Worm (Caenorhabditis elegans) whole organism, L3 larva: Measurements from ENCODE around the gene C05D11.8.
A peak's percentile ranks its signal among the peaks of the same experiment; 100 is the strongest.

Experiments used
- R02D3.7 ChIP-seq: fragments of 150-350 bp; optimal IDR thresholded peaks from 2 replicates; lab custom pipeline; 2014; ENCODE audit warnings: missing biosample characterization, missing genetic modification characterization
- ZK546.5 ChIP-seq: sonication (generic microtip); optimal IDR thresholded peaks from 2 replicates; lab custom pipeline; 2017; ENCODE audit warnings: missing biosample characterization, missing genetic modification characterization
- ama-1 ChIP-seq: fragments of 150-350 bp; optimal IDR thresholded peaks from 2 replicates; lab custom pipeline; 2018
- ceh-16 ChIP-seq: sonication (generic microtip); optimal IDR thresholded peaks from 2 replicates; lab custom pipeline; 2017; ENCODE audit warnings: missing biosample characterization, missing genetic modification characterization
- ceh-28 ChIP-seq: fragments of 150-350 bp; optimal IDR thresholded peaks from 2 replicates; lab custom pipeline; 2014; ENCODE audit warnings: missing biosample characterization, missing genetic modification reagents, missing genetic modification characterization
- ceh-9 ChIP-seq: sonication (generic microtip); optimal IDR thresholded peaks from 2 replicates; lab custom pipeline; 2018; ENCODE audit warnings: missing biosample characterization, missing genetic modification characterization
- daf-12 ChIP-seq: fragments of 150-350 bp; optimal IDR thresholded peaks from 2 replicates; lab custom pipeline; 2014; ENCODE audit warnings: missing biosample characterization, missing genetic modification reagents, missing genetic modification characterization
- egl-5 ChIP-seq: fragments of 150-350 bp; optimal IDR thresholded peaks from 2 replicates; lab custom pipeline; 2017; ENCODE audit warnings: missing biosample characterization, missing genetic modification reagents, missing genetic modification characterization, inconsistent platforms
- elt-1 ChIP-seq: fragments of 150-350 bp; optimal IDR thresholded peaks from 2 replicates; lab custom pipeline; 2014; ENCODE audit warnings: missing biosample characterization, missing genetic modification characterization
- elt-2 ChIP-seq: sonication (generic microtip); optimal IDR thresholded peaks from 2 replicates; lab custom pipeline; 2016; ENCODE audit warnings: missing genetic modification reagents, mild to moderate bottlenecking, missing genetic modification characterization, missing compliant biosample characterization
- elt-3 ChIP-seq, 3 experiments: fragments of 150-350 bp in 1 of 3; sonication (generic microtip) in 2 of 3; optimal IDR thresholded peaks; 2 replicates in 2 of 3; 4 replicates in 1 of 3; lab custom pipeline; 2014 to 2017; ENCODE audit warnings: missing biosample characterization in 3 of 3, missing genetic modification characterization in 3 of 3
- fkh-10 ChIP-seq: sonication (generic microtip); optimal IDR thresholded peaks from 2 replicates; lab custom pipeline; 2017; ENCODE audit warnings: missing biosample characterization, missing genetic modification reagents, missing genetic modification characterization
- fos-1 ChIP-seq: fragments of 150-350 bp; optimal IDR thresholded peaks from 2 replicates; lab custom pipeline; 2014; ENCODE audit warnings: missing biosample characterization, missing genetic modification characterization
- hmg-11 ChIP-seq: sonication (generic microtip); optimal IDR thresholded peaks from 2 replicates; lab custom pipeline; 2016; ENCODE audit warnings: missing genetic modification characterization, missing compliant biosample characterization
- lin-15B ChIP-seq: fragments of 150-350 bp; optimal IDR thresholded peaks from 2 replicates; lab custom pipeline; 2014; ENCODE audit warnings: missing biosample characterization, missing genetic modification characterization
- lin-39 ChIP-seq: fragments of 150-350 bp; optimal IDR thresholded peaks from 2 replicates; lab custom pipeline; 2018; ENCODE audit warnings: missing biosample characterization, missing genetic modification reagents, missing genetic modification characterization
- mdl-1 ChIP-seq: fragments of 150-350 bp; optimal IDR thresholded peaks from 2 replicates; lab custom pipeline; 2014; ENCODE audit warnings: missing biosample characterization, missing genetic modification characterization
- nfya-1 ChIP-seq: sonication (generic microtip); optimal IDR thresholded peaks from 2 replicates; lab custom pipeline; 2017; ENCODE audit warnings: missing genetic modification characterization, mild to moderate bottlenecking, missing compliant biosample characterization, antibody characterized with exemption, moderate library complexity; ENCODE audit not compliant: insufficient read depth
- nhr-11 ChIP-seq: fragments of 150-350 bp; optimal IDR thresholded peaks from 2 replicates; lab custom pipeline; 2014; ENCODE audit warnings: missing biosample characterization, missing genetic modification characterization
- nhr-23 ChIP-seq: fragments of 150-350 bp; optimal IDR thresholded peaks from 2 replicates; lab custom pipeline; 2014; ENCODE audit warnings: missing biosample characterization, missing genetic modification reagents, missing genetic modification characterization
- nhr-237 ChIP-seq: fragments of 150-350 bp; optimal IDR thresholded peaks from 2 replicates; lab custom pipeline; 2014; ENCODE audit warnings: missing biosample characterization, missing genetic modification characterization
- nhr-25 ChIP-seq: sonication (generic microtip); optimal IDR thresholded peaks from 2 replicates; lab custom pipeline; 2017; ENCODE audit warnings: missing biosample characterization, missing genetic modification characterization
- nhr-43 ChIP-seq: sonication (generic microtip); optimal IDR thresholded peaks from 2 replicates; lab custom pipeline; 2016; ENCODE audit warnings: mild to moderate bottlenecking, missing genetic modification characterization, missing compliant biosample characterization; ENCODE audit not compliant: poor library complexity, severe bottlenecking
- nhr-67 ChIP-seq: fragments of 150-350 bp; optimal IDR thresholded peaks from 2 replicates; lab custom pipeline; 2014; ENCODE audit warnings: missing biosample characterization, missing genetic modification characterization
- nhr-76 ChIP-seq: fragments of 150-350 bp; sonication (generic microtip); optimal IDR thresholded peaks from 5 replicates; lab custom pipeline; 2014; ENCODE audit warnings: missing biosample characterization, missing genetic modification characterization
- nhr-77 ChIP-seq: fragments of 150-350 bp; optimal IDR thresholded peaks from 2 replicates; lab custom pipeline; 2014; ENCODE audit warnings: missing biosample characterization, missing genetic modification characterization
- pqm-1 ChIP-seq: fragments of 150-350 bp; optimal IDR thresholded peaks from 2 replicates; lab custom pipeline; 2017; ENCODE audit warnings: missing biosample characterization, missing genetic modification characterization, inconsistent platforms
- sea-2 ChIP-seq: fragments of 150-350 bp; sonication (generic microtip); optimal IDR thresholded peaks from 4 replicates; lab custom pipeline; 2014; ENCODE audit warnings: missing biosample characterization, missing genetic modification reagents, missing genetic modification characterization
- skn-1 ChIP-seq: fragments of 150-350 bp; optimal IDR thresholded peaks from 2 replicates; lab custom pipeline; 2014; ENCODE audit warnings: missing biosample characterization, missing genetic modification characterization
- snpc-4 ChIP-seq: fragments of 150-350 bp; optimal IDR thresholded peaks from 2 replicates; lab custom pipeline; 2014; ENCODE audit warnings: missing biosample characterization, missing genetic modification characterization
- tbx-2 ChIP-seq: sonication (generic microtip); optimal IDR thresholded peaks from 2 replicates; lab custom pipeline; 2016; ENCODE audit warnings: mild to moderate bottlenecking, missing genetic modification characterization, missing compliant biosample characterization
- unc-39 ChIP-seq: sonication (generic microtip); optimal IDR thresholded peaks from 4 replicates; lab custom pipeline; 2017; ENCODE audit warnings: missing biosample characterization, missing genetic modification characterization
- unc-62 ChIP-seq: fragments of 150-350 bp; sonication (generic microtip); optimal IDR thresholded peaks from 4 replicates; lab custom pipeline; 2014; ENCODE audit warnings: missing biosample characterization, missing genetic modification reagents, missing genetic modification characterization
- zag-1 ChIP-seq: fragments of 150-350 bp; optimal IDR thresholded peaks from 2 replicates; lab custom pipeline; 2014; ENCODE audit warnings: missing biosample characterization, missing genetic modification characterization
- ztf-11 ChIP-seq: fragments of 150-350 bp; optimal IDR thresholded peaks from 2 replicates; lab custom pipeline; 2014; ENCODE audit warnings: missing biosample characterization, missing genetic modification characterization
- ztf-4 ChIP-seq: fragments of 150-350 bp; optimal IDR thresholded peaks from 2 replicates; lab custom pipeline; 2014; ENCODE audit warnings: missing biosample characterization, missing genetic modification characterization

The C05D11.8 gene

ce11 chrIII:6411914-6412313 is 15.2 kb downstream of the C05D11.8 start, which contains the start of gene C05D11.5:
Gene C05D11.5 (minus strand): TSS chrIII:6412014.
- TF ChIP-seq nhr-23 (no peak), skn-1 (tag; lab: Kevin White, UChicago) (no peak), nhr-43 (tag; lab: Kevin White, UChicago) (no peak), egl-5 (tag; lab: Kevin White, UChicago) (no peak), ama-1 (no peak), hmg-11 (tag; lab: Kevin White, UChicago) (no peak), R02D3.7 (tag; lab: Kevin White, UChicago) (no peak), nhr-77 (tag; lab: Kevin White, UChicago) (no peak), ztf-11 (no peak), snpc-4 (tag; lab: Kevin White, UChicago) (no peak), elt-1 (no peak), mdl-1 (no peak), nhr-67 (tag; lab: Kevin White, UChicago) (no peak), ceh-9 (tag; lab: Kevin White, UChicago) (no peak), ceh-28 (tag; lab: Kevin White, UChicago) (no peak)

- TF ChIP-seq tbx-2 (tag; lab: Kevin White, UChicago) (no peak), mdl-1 (no peak), unc-39 (tag; lab: Kevin White, UChicago) (no peak), daf-12 (tag; lab: Kevin White, UChicago) (no peak), lin-15B (tag; lab: Kevin White, UChicago) (peak; percentile 2), ceh-16 (no peak), ZK546.5 (tag; lab: Kevin White, UChicago) (no peak), elt-3 (tag; optimal IDR thresholded peaks at IDR 0.05; lab: Kevin White, UChicago) (no peak), elt-2 (tag; lab: Kevin White, UChicago) (peak; percentile 26), pqm-1 (tag; lab: Kevin White, UChicago) (peak; percentile 69), R02D3.7 (tag; lab: Kevin White, UChicago) (peak; percentile 12), hmg-11 (tag; lab: Kevin White, UChicago) (no peak), nhr-25 (peak; percentile 3), nhr-76 (tag; lab: Kevin White, UChicago) (no peak)
Measured at ce11 chrIII:6411430-6411829, 15.7 kb downstream of the C05D11.8 start.

ce11 chrIII:6406829-6407228 is 20.3 kb downstream of the C05D11.8 start, which contains the start of gene let-756:
Gene let-756 (plus strand): TSS chrIII:6407129.
- TF ChIP-seq mdl-1 (no peak), fos-1 (no peak), ztf-4 (no peak), ztf-11 (no peak), zag-1 (no peak), R02D3.7 (tag; lab: Kevin White, UChicago) (no peak), nhr-25 (no peak), sea-2 (GFP tag; lab: Kevin White, UChicago) (no peak), ceh-28 (tag; lab: Kevin White, UChicago) (no peak), nhr-23 (no peak), ceh-9 (tag; lab: Kevin White, UChicago) (no peak), nhr-67 (tag; lab: Kevin White, UChicago) (no peak), unc-62 (no peak)

- no peak for TF ChIP-seq nhr-237
- peak; percentile 78 for TF ChIP-seq nhr-11
- TF ChIP-seq lin-39 (tag; lab: Kevin White, UChicago) = peak; percentile 31
- peak; percentile 37 for TF ChIP-seq nfya-1 (tag; lab: Kevin White, UChicago)
Measured at ce11 chrIII:6405121-6405520, 22.0 kb downstream of the C05D11.8 start.

ce11 chrIII:6402810-6403209 is 24.3 kb downstream of the C05D11.8 start:
- TF ChIP-seq ztf-11 (no peak), fkh-10 (GFP tag; lab: Kevin White, UChicago) (no peak), ceh-28 (tag; lab: Kevin White, UChicago) (no peak), egl-5 (tag; lab: Kevin White, UChicago) (no peak), nhr-77 (tag; lab: Kevin White, UChicago) (no peak), sea-2 (GFP tag; lab: Kevin White, UChicago) (no peak)
